Worm (Caenorhabditis elegans) whole organism, L1 larva: ENCODE measurements around the gene dhs-20.

Source experiments
- C04F5.9 ChIP-seq: sonication (generic microtip); optimal IDR thresholded peaks from 2 replicates; lab custom pipeline; 2016; ENCODE audit warnings: missing genetic modification characterization, missing compliant biosample characterization
- C34B4.2 ChIP-seq: sonication (generic microtip); optimal IDR thresholded peaks from 2 replicates; lab custom pipeline; 2017; ENCODE audit warnings: mild to moderate bottlenecking, missing genetic modification characterization, missing compliant biosample characterization
- Y116A8C.19 ChIP-seq: sonication (generic microtip); optimal IDR thresholded peaks from 2 replicates; lab custom pipeline; 2016; ENCODE audit warnings: missing compliant biosample characterization, missing genetic modification characterization, borderline replicate concordance
- alr-1 ChIP-seq: fragments of 200-800 bp; sonication (Bioruptor generic); optimal IDR thresholded peaks from 2 replicates; lab custom pipeline; 2018; ENCODE audit warnings: borderline replicate concordance, mild to moderate bottlenecking, missing genetic modification characterization, missing compliant biosample characterization
- ama-1 ChIP-seq: fragments of 150-350 bp; optimal IDR thresholded peaks from 2 replicates; lab custom pipeline; 2014
- ceh-82 ChIP-seq, 3 experiments: fragments of 150-350 bp in 1 of 3; sonication (generic microtip) in 2 of 3; optimal IDR thresholded peaks; 2 replicates each; lab custom pipeline; 2014 to 2017; ENCODE audit warnings: missing biosample characterization in 3 of 3, missing genetic modification characterization in 3 of 3
- ceh-88 ChIP-seq: fragments of 200-800 bp; sonication (Bioruptor generic); IDR thresholded peaks from 2 replicates; pipeline ENCODE4 v1.3.6; 2022; ENCODE audit warnings: missing genetic modification characterization, missing compliant biosample characterization
- ces-1 ChIP-seq: fragments of 150-350 bp; optimal IDR thresholded peaks from 2 replicates; lab custom pipeline; 2014; ENCODE audit warnings: missing biosample characterization, missing genetic modification reagents, missing genetic modification characterization
- efl-1 ChIP-seq, 4 experiments: fragments of 150-350 bp; optimal IDR thresholded peaks in 3 of 4; peaks in 1 of 4; 1 replicate in 1 of 4; 2 replicates in 3 of 4; lab custom pipeline; 2014; ENCODE audit warnings: missing biosample characterization in 2 of 4, missing genetic modification characterization in 2 of 4, missing genetic modification reagents in 2 of 4
- efl-3 ChIP-seq: fragments of 200-800 bp; sonication (Bioruptor generic); optimal IDR thresholded peaks from 2 replicates; lab custom pipeline; 2018; ENCODE audit warnings: mild to moderate bottlenecking, missing genetic modification characterization, missing compliant biosample characterization
- elt-2 ChIP-seq: sonication (generic microtip); optimal IDR thresholded peaks from 2 replicates; lab custom pipeline; 2016; ENCODE audit warnings: missing genetic modification characterization, mild to moderate bottlenecking, inconsistent platforms, missing compliant biosample characterization, missing genetic modification reagents
- fkh-4 ChIP-seq: sonication (generic microtip); optimal IDR thresholded peaks from 2 replicates; lab custom pipeline; 2016; ENCODE audit warnings: missing compliant biosample characterization, missing genetic modification characterization, borderline replicate concordance
- fos-1 ChIP-seq: fragments of 150-350 bp; optimal IDR thresholded peaks from 2 replicates; lab custom pipeline; 2014; ENCODE audit warnings: missing biosample characterization, missing genetic modification characterization
- hlh-17 ChIP-seq: fragments of 200-800 bp; sonication (Bioruptor generic); optimal IDR thresholded peaks from 2 replicates; lab custom pipeline; 2018; ENCODE audit warnings: missing genetic modification characterization, mild to moderate bottlenecking, missing compliant biosample characterization, moderate library complexity, borderline replicate concordance
- hlh-4 ChIP-seq: sonication (generic microtip); optimal IDR thresholded peaks from 2 replicates; lab custom pipeline; 2016; ENCODE audit warnings: mild to moderate bottlenecking, missing genetic modification characterization, missing compliant biosample characterization
- irx-1 ChIP-seq: sonication (generic microtip); optimal IDR thresholded peaks from 2 replicates; lab custom pipeline; 2016; ENCODE audit warnings: missing genetic modification characterization, missing compliant biosample characterization
- lin-13 ChIP-seq: fragments of 150-350 bp; optimal IDR thresholded peaks from 2 replicates; lab custom pipeline; 2014; ENCODE audit warnings: missing biosample characterization, missing genetic modification reagents, missing genetic modification characterization
- lin-14 ChIP-seq: fragments of 200-800 bp; sonication (Bioruptor generic); optimal IDR thresholded peaks from 2 replicates; lab custom pipeline; 2018; ENCODE audit warnings: mild to moderate bottlenecking, missing genetic modification characterization, moderate library complexity, missing compliant biosample characterization
- lin-35 ChIP-seq, 2 experiments: fragments of 150-350 bp; optimal IDR thresholded peaks; 2 replicates each; lab custom pipeline; 2014; ENCODE audit warnings: missing biosample characterization in 2 of 2, missing genetic modification characterization in 2 of 2, missing genetic modification reagents in 2 of 2
- lin-39 ChIP-seq: fragments of 150-350 bp; optimal IDR thresholded peaks from 2 replicates; lab custom pipeline; 2014; ENCODE audit warnings: missing biosample characterization, missing genetic modification reagents, missing genetic modification characterization
- lir-3 ChIP-seq: sonication (generic microtip); optimal IDR thresholded peaks from 2 replicates; lab custom pipeline; 2016; ENCODE audit warnings: mild to moderate bottlenecking, missing genetic modification characterization, moderate library complexity, missing compliant biosample characterization; ENCODE audit not compliant: poor library complexity
- mab-9 ChIP-seq: fragments of 200-800 bp; sonication (Bioruptor generic); IDR thresholded peaks from 2 replicates; pipeline ENCODE4 v1.3.6; 2022; ENCODE audit warnings: missing genetic modification reagents, missing genetic modification characterization, missing compliant biosample characterization
- nhr-20 ChIP-seq: sonication (generic microtip); optimal IDR thresholded peaks from 2 replicates; lab custom pipeline; 2016; ENCODE audit warnings: mild to moderate bottlenecking, missing genetic modification characterization, missing compliant biosample characterization
- nhr-71 ChIP-seq: sonication (generic microtip); optimal IDR thresholded peaks from 2 replicates; lab custom pipeline; 2016; ENCODE audit warnings: mild to moderate bottlenecking, missing genetic modification characterization, moderate library complexity, missing compliant biosample characterization
- nhr-84 ChIP-seq: sonication (generic microtip); optimal IDR thresholded peaks from 2 replicates; lab custom pipeline; 2017; ENCODE audit warnings: missing biosample characterization, missing genetic modification characterization
- nhr-90 ChIP-seq: sonication (generic microtip); optimal IDR thresholded peaks from 2 replicates; lab custom pipeline; 2016; ENCODE audit warnings: mild to moderate bottlenecking, missing genetic modification characterization, missing compliant biosample characterization; ENCODE audit not compliant: poor library complexity
- pqm-1 ChIP-seq: sonication (generic microtip); optimal IDR thresholded peaks from 3 replicates; lab custom pipeline; 2017; ENCODE audit warnings: missing biosample characterization, missing genetic modification characterization
- sox-4 ChIP-seq: sonication (generic microtip); optimal IDR thresholded peaks from 2 replicates; lab custom pipeline; 2016; ENCODE audit warnings: missing genetic modification characterization, missing compliant biosample characterization
- sptf-1 ChIP-seq: fragments of 150-350 bp; optimal IDR thresholded peaks from 2 replicates; lab custom pipeline; 2014; ENCODE audit warnings: missing biosample characterization, missing genetic modification characterization
- tbx-2 ChIP-seq: sonication (generic microtip); optimal IDR thresholded peaks from 2 replicates; lab custom pipeline; 2016; ENCODE audit warnings: missing genetic modification characterization, missing compliant biosample characterization
- tlp-1 ChIP-seq: fragments of 150-350 bp; optimal IDR thresholded peaks from 2 replicates; lab custom pipeline; 2014; ENCODE audit warnings: missing biosample characterization, missing genetic modification characterization
- unc-86 ChIP-seq: sonication (generic microtip); optimal IDR thresholded peaks from 2 replicates; lab custom pipeline; 2016; ENCODE audit warnings: missing genetic modification characterization, missing compliant biosample characterization
- unc-98 ChIP-seq: fragments of 200-800 bp; sonication (Bioruptor generic); IDR thresholded peaks from 2 replicates; pipeline ENCODE4 v1.3.6; 2022; ENCODE audit warnings: missing genetic modification characterization, missing compliant biosample characterization
- vab-15 ChIP-seq: sonication (generic microtip); optimal IDR thresholded peaks from 2 replicates; lab custom pipeline; 2017; ENCODE audit warnings: missing genotype, mild to moderate bottlenecking, missing genetic modification characterization, missing compliant biosample characterization
- xbp-1 ChIP-seq: sonication (generic microtip); optimal IDR thresholded peaks from 2 replicates; lab custom pipeline; 2016; ENCODE audit warnings: missing genetic modification characterization, missing compliant biosample characterization

The dhs-20 gene

ce11 chrV:11650720-11651119, 46.4 kb upstream of the dhs-20 start, which contains the start of gene zip-10 (continued):
- TF ChIP-seq xbp-1 (tag; lab: Kevin White, UChicago) = no peak
- peak; percentile 16 for TF ChIP-seq nhr-20 (tag; lab: Kevin White, UChicago)
- no peak for TF ChIP-seq mab-9 (GFP tag; lab: Robert Waterston, UW)
- no peak for TF ChIP-seq sptf-1 (tag; lab: Kevin White, UChicago)

DNA sequence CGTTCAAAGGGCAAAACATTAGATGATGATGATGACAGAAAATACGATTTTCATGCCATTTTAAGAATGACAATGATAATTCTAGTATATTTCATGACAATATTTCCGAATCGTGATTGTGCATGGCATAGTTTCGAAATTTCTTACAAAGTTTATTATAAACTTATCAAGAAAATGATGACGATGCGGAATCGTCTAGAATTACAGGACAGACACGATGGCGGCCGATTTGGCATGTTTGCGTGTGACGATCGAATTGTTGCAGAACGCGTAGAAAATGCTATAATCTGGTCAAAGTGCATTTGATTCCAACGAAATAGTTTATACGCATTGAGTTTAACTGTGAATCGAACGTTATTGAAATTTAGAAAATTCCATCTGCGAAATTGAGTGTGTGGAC, 44.9 kb upstream of the dhs-20 start:
- TF ChIP-seq alr-1 (no peak), sox-4 (tag; lab: Kevin White, UChicago) (no peak), efl-3 (no peak), nhr-84 (tag; lab: Kevin White, UChicago) (no peak), C34B4.2 (tag; lab: Kevin White, UChicago) (no peak), efl-1 (optimal IDR thresholded peaks at IDR 0.05; lab: Kevin White, UChicago) (no peak), efl-1 (GFP tag; optimal IDR thresholded peaks at IDR 0.05 in 1 of 2; lab: Kevin White, UChicago) (peak in 1 of 2 experiments; percentile 19), fos-1 (tag; lab: Kevin White, UChicago) (no peak), fkh-4 (no peak), ceh-88 (GFP tag; lab: Robert Waterston, UW) (no peak), unc-86 (tag; lab: Kevin White, UChicago) (no peak), vab-15 (tag; lab: Kevin White, UChicago) (no peak), lin-39 (tag; lab: Kevin White, UChicago) (no peak), C04F5.9 (tag; lab: Kevin White, UChicago) (no peak), unc-98 (no peak), xbp-1 (tag; lab: Kevin White, UChicago) (no peak), ces-1 (GFP tag; lab: Kevin White, UChicago) (no peak), irx-1 (no peak), lir-3 (tag; lab: Kevin White, UChicago) (no peak), tbx-2 (tag; lab: Kevin White, UChicago) (no peak), tlp-1 (no peak), ceh-82 (tag; optimal IDR thresholded peaks at IDR 0.05; lab: Kevin White, UChicago) (no peak), Y116A8C.19 (no peak), hlh-17 (GFP tag; lab: Kevin White, UChicago) (no peak), nhr-71 (no peak), elt-2 (peak; percentile 75), nhr-20 (tag; lab: Kevin White, UChicago) (peak; percentile 27)

- TF ChIP-seq lin-14 (GFP tag; lab: Kevin White, UChicago) = no peak
- peak; percentile 19 for TF ChIP-seq nhr-71
- TF ChIP-seq nhr-20 (tag; lab: Kevin White, UChicago) = peak; percentile 49
- no peak for TF ChIP-seq hlh-4 (tag; lab: Kevin White, UChicago)
- peak; percentile 8 for TF ChIP-seq nhr-90 (tag; lab: Kevin White, UChicago)
- TF ChIP-seq elt-2 = peak; percentile 89
- TF ChIP-seq lin-35 (GFP tag; optimal IDR thresholded peaks at IDR 0.05; lab: Kevin White, UChicago) = peak in 1 of 2 experiments; percentile 42
- peak; percentile 32 for TF ChIP-seq pqm-1 (tag; lab: Kevin White, UChicago)
These were observed 44.1 kb upstream of the dhs-20 start for ce11 chrV:11648435-11648834.

DNA sequence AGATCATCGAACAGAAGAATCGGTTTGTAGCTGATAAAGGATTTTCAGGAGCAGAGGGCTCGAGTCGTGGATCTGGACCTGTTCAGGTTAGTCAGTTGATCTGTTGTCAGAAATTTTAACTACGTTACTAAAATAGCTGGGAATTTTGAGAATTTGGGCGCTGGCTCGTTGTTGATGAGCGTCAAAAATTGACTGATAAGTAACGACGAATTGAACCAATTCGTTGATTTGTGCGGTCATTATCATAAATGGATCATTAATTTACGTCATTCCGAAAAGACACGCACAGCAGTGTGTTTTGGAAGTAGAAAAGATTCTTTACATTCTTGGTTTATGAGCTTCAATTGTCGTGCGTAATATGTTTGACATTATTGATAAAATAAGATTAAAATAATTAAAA, 43.5 kb upstream of the dhs-20 start:
- TF ChIP-seq irx-1 = no peak
- TF ChIP-seq pqm-1 (tag; lab: Kevin White, UChicago) = peak; percentile 1
- TF ChIP-seq, all 84 proteins: peak for 1

- TF ChIP-seq ama-1 (lab: Kevin White, UChicago) (no peak), lin-13 (no peak)
These were observed 40.9 kb upstream of the dhs-20 start, which contains the start of gene skp-1 for ce11 chrV:11645244-11645643. Gene skp-1, plus strand, starts transcription at chrV:11645481.
